Worm (Caenorhabditis elegans) whole organism, midembryonic: ENCODE measurements around the gene str-153.

Experiments
- cog-1 ChIP-seq: sonication (generic microtip); optimal IDR thresholded peaks from 2 replicates; lab custom pipeline; 2016; ENCODE audit warnings: missing genetic modification characterization, missing compliant biosample characterization
- flt-1 ChIP-seq: fragments of 200-800 bp; sonication (Bioruptor generic); IDR thresholded peaks from 2 replicates; pipeline ENCODE4 v1.3.6; 2022; ENCODE audit warnings: missing genetic modification characterization, missing compliant biosample characterization
- klf-2 ChIP-seq: fragments of 200-800 bp; sonication (Bioruptor generic); conservative IDR thresholded peaks from 2 replicates; pipeline ENCODE4 v1.3.6; 2022; ENCODE audit warnings: missing genetic modification reagents, missing genetic modification characterization, missing compliant biosample characterization
- ztf-23 ChIP-seq: fragments of 200-800 bp; sonication (Bioruptor generic); IDR thresholded peaks from 2 replicates; pipeline ENCODE4 v1.3.6; 2022; ENCODE audit warnings: missing genetic modification reagents, missing genetic modification characterization, missing compliant biosample characterization

- TF ChIP-seq klf-2, result no peak
- no peak for TF ChIP-seq cog-1 (tag; lab: Kevin White, UChicago)
- no peak for TF ChIP-seq flt-1 (GFP tag; lab: Robert Waterston, UW)
- TF ChIP-seq ztf-23 (GFP tag; lab: Robert Waterston, UW), result no peak
Observed at ce11 chrIV:4977176-4977693, 43.0 kb downstream of the str-153 start, which contains the start of gene E03H12.5.
